Worm (Caenorhabditis elegans) whole organism, late embryonic: ENCODE measurements around the gene Y57G11C.1142.

ENCODE experiments used
- F13H6.1 ChIP-seq: sonication (generic microtip); optimal IDR thresholded peaks from 2 replicates; lab custom pipeline; 2016; ENCODE audit warnings: missing genetic modification characterization, missing compliant biosample characterization
- K09A11.1 ChIP-seq: sonication (generic microtip); optimal IDR thresholded peaks from 2 replicates; lab custom pipeline; 2017; ENCODE audit warnings: antibody characterized with exemption, mild to moderate bottlenecking, missing genetic modification characterization, missing compliant biosample characterization; ENCODE audit not compliant: insufficient read depth
- T23F11.4 ChIP-seq: fragments of 200-800 bp; sonication (Bioruptor generic); optimal IDR thresholded peaks from 2 replicates; lab custom pipeline; 2018; ENCODE audit warnings: mild to moderate bottlenecking, missing genetic modification characterization, missing compliant biosample characterization
- Y22D7AL.16 ChIP-seq: sonication (generic microtip); optimal IDR thresholded peaks from 2 replicates; lab custom pipeline; 2016; ENCODE audit warnings: missing genetic modification characterization, missing compliant biosample characterization
- ama-1 ChIP-seq: fragments of 150-350 bp; optimal IDR thresholded peaks from 2 replicates; lab custom pipeline; 2014
- ceh-14 ChIP-seq: sonication (generic microtip); optimal IDR thresholded peaks from 2 replicates; lab custom pipeline; 2016; ENCODE audit warnings: missing genotype, missing genetic modification characterization, missing compliant biosample characterization
- ceh-18 ChIP-seq: sonication (generic microtip); optimal IDR thresholded peaks from 2 replicates; lab custom pipeline; 2016; ENCODE audit warnings: missing genetic modification characterization, missing compliant biosample characterization
- ceh-19 ChIP-seq: fragments of 200-800 bp; sonication (Bioruptor generic); optimal IDR thresholded peaks from 2 replicates; lab custom pipeline; 2018; ENCODE audit warnings: mild to moderate bottlenecking, missing genetic modification characterization, missing compliant biosample characterization
- ceh-24 ChIP-seq: sonication (generic microtip); optimal IDR thresholded peaks from 2 replicates; lab custom pipeline; 2016; ENCODE audit warnings: mild to moderate bottlenecking, missing genetic modification characterization, missing compliant biosample characterization
- ceh-30 ChIP-seq: fragments of 150-350 bp; optimal IDR thresholded peaks from 2 replicates; lab custom pipeline; 2014; ENCODE audit warnings: missing biosample characterization, missing genetic modification characterization
- ceh-31 ChIP-seq: sonication (generic microtip); optimal IDR thresholded peaks from 2 replicates; lab custom pipeline; 2016; ENCODE audit warnings: missing genetic modification characterization, missing compliant biosample characterization
- ceh-34 ChIP-seq: sonication (generic microtip); optimal IDR thresholded peaks from 2 replicates; lab custom pipeline; 2016; ENCODE audit warnings: mild to moderate bottlenecking, missing genetic modification characterization, missing compliant biosample characterization
- che-1 ChIP-seq: sonication (generic microtip); optimal IDR thresholded peaks from 2 replicates; lab custom pipeline; 2016; ENCODE audit warnings: mild to moderate bottlenecking, missing genetic modification characterization, missing compliant biosample characterization
- dmd-4 ChIP-seq: sonication (generic microtip); optimal IDR thresholded peaks from 2 replicates; lab custom pipeline; 2016; ENCODE audit warnings: borderline replicate concordance, missing genetic modification characterization, missing compliant biosample characterization
- elt-2 ChIP-seq: sonication (generic microtip); optimal IDR thresholded peaks from 2 replicates; lab custom pipeline; 2016; ENCODE audit warnings: missing genetic modification reagents, missing genetic modification characterization, missing compliant biosample characterization
- ets-4 ChIP-seq: sonication (generic microtip); optimal IDR thresholded peaks from 2 replicates; lab custom pipeline; 2016; ENCODE audit warnings: missing genetic modification characterization, missing compliant biosample characterization
- fkh-10 ChIP-seq: fragments of 150-350 bp; optimal IDR thresholded peaks from 2 replicates; lab custom pipeline; 2014; ENCODE audit warnings: missing biosample characterization, missing genetic modification reagents, missing genetic modification characterization
- hlh-13 ChIP-seq: fragments of 200-800 bp; sonication (Bioruptor generic); optimal IDR thresholded peaks from 2 replicates; lab custom pipeline; 2018; ENCODE audit warnings: mild to moderate bottlenecking, missing genetic modification characterization, missing compliant biosample characterization
- hlh-15 ChIP-seq: sonication (generic microtip); optimal IDR thresholded peaks from 2 replicates; lab custom pipeline; 2016; ENCODE audit warnings: missing genetic modification characterization, missing compliant biosample characterization
- hlh-30 ChIP-seq: sonication (generic microtip); optimal IDR thresholded peaks from 2 replicates; lab custom pipeline; 2017; ENCODE audit warnings: antibody characterized with exemption, missing genetic modification characterization, missing compliant biosample characterization; ENCODE audit not compliant: insufficient read depth
- hlh-8 ChIP-seq: sonication (generic microtip); optimal IDR thresholded peaks from 2 replicates; lab custom pipeline; 2016; ENCODE audit warnings: missing genotype, missing genetic modification characterization, missing compliant biosample characterization
- madf-2 ChIP-seq: sonication (generic microtip); optimal IDR thresholded peaks from 2 replicates; lab custom pipeline; 2017; ENCODE audit warnings: missing genetic modification characterization, missing compliant biosample characterization
- mec-3 ChIP-seq: sonication (generic microtip); optimal IDR thresholded peaks from 2 replicates; lab custom pipeline; 2016; ENCODE audit warnings: borderline replicate concordance, missing genetic modification characterization, missing compliant biosample characterization
- nfya-1 ChIP-seq: sonication (generic microtip); optimal IDR thresholded peaks from 2 replicates; lab custom pipeline; 2017; ENCODE audit warnings: missing genetic modification characterization, mild to moderate bottlenecking, missing compliant biosample characterization, antibody characterized with exemption, moderate library complexity
- nhr-232 ChIP-seq: sonication (generic microtip); optimal IDR thresholded peaks from 2 replicates; lab custom pipeline; 2016; ENCODE audit warnings: missing genetic modification characterization, missing compliant biosample characterization
- pag-3 ChIP-seq: sonication (generic microtip); optimal IDR thresholded peaks from 2 replicates; lab custom pipeline; 2016; ENCODE audit warnings: missing compliant biosample characterization, missing genetic modification characterization, borderline replicate concordance
- pax-1 ChIP-seq: fragments of 150-350 bp; optimal IDR thresholded peaks from 2 replicates; lab custom pipeline; 2014; ENCODE audit warnings: missing biosample characterization, missing genetic modification characterization
- pha-4 ChIP-seq: fragments of 150-350 bp; optimal IDR thresholded peaks from 2 replicates; lab custom pipeline; 2018; ENCODE audit warnings: missing biosample characterization, missing genetic modification reagents, missing genetic modification characterization
- ref-2 ChIP-seq: sonication (generic microtip); optimal IDR thresholded peaks from 2 replicates; lab custom pipeline; 2016; ENCODE audit warnings: missing genetic modification characterization, missing compliant biosample characterization
- rnt-1 ChIP-seq: sonication (generic microtip); optimal IDR thresholded peaks from 2 replicates; lab custom pipeline; 2016; ENCODE audit warnings: missing genetic modification characterization, missing compliant biosample characterization
- sdc-2 ChIP-seq: sonication (generic microtip); optimal IDR thresholded peaks from 2 replicates; lab custom pipeline; 2016; ENCODE audit warnings: missing genotype, missing genetic modification characterization, missing compliant biosample characterization
- sox-4 ChIP-seq: sonication (generic microtip); optimal IDR thresholded peaks from 2 replicates; lab custom pipeline; 2017; ENCODE audit warnings: mild to moderate bottlenecking, missing genetic modification characterization, inconsistent platforms, missing compliant biosample characterization
- syd-9 ChIP-seq: sonication (generic microtip); optimal IDR thresholded peaks from 2 replicates; lab custom pipeline; 2016; ENCODE audit warnings: mild to moderate bottlenecking, missing genetic modification characterization, moderate library complexity, missing compliant biosample characterization
- tbx-2 ChIP-seq: sonication (generic microtip); optimal IDR thresholded peaks from 2 replicates; lab custom pipeline; 2016; ENCODE audit warnings: missing genetic modification characterization, missing compliant biosample characterization
- tbx-7 ChIP-seq: sonication (generic microtip); optimal IDR thresholded peaks from 2 replicates; lab custom pipeline; 2016; ENCODE audit warnings: missing genotype, missing genetic modification characterization, missing compliant biosample characterization
- unc-3 ChIP-seq, 2 experiments: fragments of 200-800 bp in 1 of 2; sonication (Bioruptor generic) in 1 of 2; sonication (generic microtip) in 1 of 2; conservative IDR thresholded peaks in 1 of 2; optimal IDR thresholded peaks in 1 of 2; 2 replicates each; pipeline versions ENCODE4 v1.3.6 to Lab custom; 2016 to 2022; ENCODE audit warnings: missing compliant biosample characterization in 2 of 2, missing genetic modification characterization in 2 of 2, missing genetic modification reagents in 1 of 2
- unc-42 ChIP-seq: sonication (generic microtip); optimal IDR thresholded peaks from 2 replicates; lab custom pipeline; 2016; ENCODE audit warnings: missing genotype, missing genetic modification characterization, missing compliant biosample characterization
- unc-55 ChIP-seq: sonication (generic microtip); optimal IDR thresholded peaks from 2 replicates; lab custom pipeline; 2017; ENCODE audit warnings: missing biosample characterization, missing genetic modification reagents, missing genetic modification characterization
- unc-86 ChIP-seq: sonication (generic microtip); optimal IDR thresholded peaks from 2 replicates; lab custom pipeline; 2016; ENCODE audit warnings: missing genetic modification characterization, missing compliant biosample characterization
- zip-5 ChIP-seq: sonication (generic microtip); optimal IDR thresholded peaks from 2 replicates; lab custom pipeline; 2016; ENCODE audit warnings: missing genetic modification characterization, missing compliant biosample characterization
- ztf-16 ChIP-seq: sonication (generic microtip); optimal IDR thresholded peaks from 2 replicates; lab custom pipeline; 2017; ENCODE audit warnings: missing genetic modification characterization, missing compliant biosample characterization

The Y57G11C.1142 gene

ce11 chrIV:14822267-14822666 lies 19.9 kb downstream of the Y57G11C.1142 start:
- TF ChIP-seq ama-1 (lab: Kevin White, UChicago) (peak; percentile 80), zip-5 (tag; lab: Kevin White, UChicago) (no peak)
- TF ChIP-seq, all 69 proteins: peak for 1

DNA sequence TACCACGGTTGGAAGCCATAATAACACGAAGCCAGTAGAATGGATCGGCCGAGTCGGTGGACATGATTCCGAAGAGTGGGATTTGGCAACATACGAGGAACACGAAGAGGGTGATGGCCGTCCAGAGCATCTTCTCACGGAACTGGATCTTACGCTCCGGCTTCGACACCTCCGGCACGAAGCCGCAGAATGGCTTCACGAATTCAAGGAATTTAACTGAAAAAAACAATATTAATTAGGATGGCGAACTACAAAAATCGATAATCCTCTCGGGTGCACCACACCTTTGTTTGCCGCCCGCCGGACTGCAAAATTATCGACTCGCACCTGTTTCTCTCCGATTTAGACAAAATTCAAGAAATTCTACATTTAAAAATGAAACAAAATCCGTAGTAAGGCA lies 21.8 kb downstream of the Y57G11C.1142 start:
- TF ChIP-seq sox-4 (tag; lab: Kevin White, UChicago) (no peak), tbx-2 (no peak), Y22D7AL.16 (tag; lab: Kevin White, UChicago) (no peak), ceh-30 (no peak), ceh-14 (tag; lab: Kevin White, UChicago) (no peak)

ce11 chrIV:14824878-14825352 lies 22.5 kb downstream of the Y57G11C.1142 start, which contains the start of gene sec-61.A:
sec-61.A (minus strand) TSS chrIV:14825264.
- TF ChIP-seq K09A11.1 (tag; lab: Kevin White, UChicago): peak; percentile 56
- TF ChIP-seq ceh-24 (tag; lab: Kevin White, UChicago): no peak
- TF ChIP-seq ceh-30: no peak
- no peak for TF ChIP-seq ceh-19 (GFP tag; lab: Kevin White, UChicago)
- TF ChIP-seq che-1 (tag; lab: Kevin White, UChicago): no peak
- peak; percentile 48 for TF ChIP-seq pax-1 (tag; lab: Kevin White, UChicago)
- peak; percentile 63 for TF ChIP-seq ceh-34 (tag; lab: Kevin White, UChicago)
- no peak for TF ChIP-seq ama-1 (lab: Kevin White, UChicago)
- no peak for TF ChIP-seq F13H6.1 (tag; lab: Kevin White, UChicago)
- TF ChIP-seq ztf-16 (tag; lab: Kevin White, UChicago): peak; percentile 6
- TF ChIP-seq Y22D7AL.16 (tag; lab: Kevin White, UChicago): no peak
- no peak for TF ChIP-seq nhr-232
- no peak for TF ChIP-seq sdc-2 (tag; lab: Kevin White, UChicago)
- no peak for TF ChIP-seq mec-3 (tag; lab: Kevin White, UChicago)
- peak; percentile 77 for TF ChIP-seq tbx-2
- TF ChIP-seq hlh-15: no peak
- TF ChIP-seq unc-86 (tag; lab: Kevin White, UChicago): no peak
- no peak for TF ChIP-seq dmd-4 (tag; lab: Kevin White, UChicago)
- peak; percentile 9 for TF ChIP-seq unc-55 (GFP tag; lab: Kevin White, UChicago)
- TF ChIP-seq tbx-7: peak; percentile 29
- peak; percentile 55 for TF ChIP-seq ceh-18 (tag; lab: Kevin White, UChicago)
- TF ChIP-seq nfya-1 (tag; lab: Kevin White, UChicago): peak; percentile 83
- TF ChIP-seq ets-4: peak; percentile 7
- TF ChIP-seq hlh-30: peak; percentile 71
- TF ChIP-seq unc-3 (GFP tag; conservative IDR thresholded peaks at IDR 0.05; lab: Robert Waterston, UW): no peak
- TF ChIP-seq unc-3 (tag; optimal IDR thresholded peaks at IDR 0.05; lab: Kevin White, UChicago): peak; percentile 15
- TF ChIP-seq sox-4 (tag; lab: Kevin White, UChicago): no peak
- peak; percentile 20 for TF ChIP-seq madf-2 (tag; lab: Kevin White, UChicago)
- peak; percentile 72 for TF ChIP-seq unc-42 (tag; lab: Kevin White, UChicago)
- TF ChIP-seq hlh-8: peak; percentile 5
- TF ChIP-seq elt-2 (tag; lab: Kevin White, UChicago): peak; percentile 43
- TF ChIP-seq T23F11.4 (GFP tag; lab: Kevin White, UChicago): no peak
- TF ChIP-seq ref-2 (tag; lab: Kevin White, UChicago): peak; percentile 87
- TF ChIP-seq ceh-31: peak; percentile 66
- TF ChIP-seq pha-4 (tag; lab: Kevin White, UChicago): no peak

DNA sequence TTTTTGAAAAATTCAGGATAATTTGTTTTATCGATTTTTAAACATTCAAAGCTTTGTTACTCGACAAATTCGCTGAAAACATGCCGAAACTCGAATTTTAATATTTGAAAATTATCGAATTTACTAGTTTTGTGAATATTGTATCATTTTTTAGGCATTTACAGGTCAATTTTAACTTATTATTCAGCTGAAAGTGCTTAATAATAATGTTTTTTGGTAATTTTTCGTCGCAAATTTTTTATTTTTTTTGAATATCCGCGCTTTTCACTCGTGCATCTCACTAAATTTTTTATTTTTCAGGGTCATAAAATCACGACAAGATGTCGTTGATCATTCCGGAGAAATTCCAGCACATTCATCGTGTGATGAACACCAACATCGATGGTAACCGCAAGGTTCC lies 23.0 kb downstream of the Y57G11C.1142 start, which contains the start of gene rps-18:
Gene rps-18 (plus strand): TSS at position 301 of the 400 bp plus-strand sequence.
- TF ChIP-seq K09A11.1 (tag; lab: Kevin White, UChicago): no peak
- no peak for TF ChIP-seq sdc-2 (tag; lab: Kevin White, UChicago)
- no peak for TF ChIP-seq elt-2 (tag; lab: Kevin White, UChicago)
- no peak for TF ChIP-seq rnt-1 (tag; lab: Kevin White, UChicago)
- no peak for TF ChIP-seq ama-1 (lab: Kevin White, UChicago)
- TF ChIP-seq hlh-13 (GFP tag; lab: Kevin White, UChicago): no peak
- TF ChIP-seq nhr-232: no peak
- TF ChIP-seq zip-5 (tag; lab: Kevin White, UChicago): no peak
- no peak for TF ChIP-seq pag-3 (tag; lab: Kevin White, UChicago)
- TF ChIP-seq tbx-2: no peak
- no peak for TF ChIP-seq fkh-10 (GFP tag; lab: Kevin White, UChicago)
- no peak for TF ChIP-seq F13H6.1 (tag; lab: Kevin White, UChicago)
- TF ChIP-seq syd-9 (tag; lab: Kevin White, UChicago): no peak
